Fruit fly (Drosophila melanogaster) whole organism, prepupa: ENCODE data around the gene eIF4EHP.

Experiments used
- Blimp-1 ChIP-seq: fragments of 200-800 bp; sonication (Bioruptor generic); optimal IDR thresholded peaks from 3 replicates; lab custom pipeline; 2017; ENCODE audit warnings: missing biosample characterization, missing genetic modification characterization, mild to moderate bottlenecking, moderate library complexity, missing genetic modification reagents
- CG10631 ChIP-seq: fragments of 200-800 bp; sonication (Bioruptor generic); optimal IDR thresholded peaks from 2 replicates; lab custom pipeline; 2016; ENCODE audit warnings: missing biosample characterization, missing genetic modification characterization
- CG10669 ChIP-seq: fragments of 200-800 bp; sonication (Bioruptor generic); optimal IDR thresholded peaks from 3 replicates; lab custom pipeline; 2018; ENCODE audit warnings: missing biosample characterization, mild to moderate bottlenecking, missing genetic modification characterization, moderate library complexity
- CG11762 ChIP-seq: fragments of 200-800 bp; sonication (Bioruptor generic); optimal IDR thresholded peaks from 3 replicates; lab custom pipeline; 2016; ENCODE audit warnings: missing biosample characterization, missing genetic modification characterization; ENCODE audit not compliant: insufficient read depth
- CG15336 ChIP-seq: fragments of 200-800 bp; sonication (Bioruptor generic); IDR thresholded peaks from 2 replicates; pipeline ENCODE4 v1.3.6; 2022; ENCODE audit warnings: missing biosample characterization, missing genetic modification characterization
- CG1621 ChIP-seq: fragments of 200-800 bp; sonication (Bioruptor generic); optimal IDR thresholded peaks from 3 replicates; lab custom pipeline; 2018; ENCODE audit warnings: missing biosample characterization, mild to moderate bottlenecking, missing genetic modification characterization
- CG16779 ChIP-seq: fragments of 200-800 bp; sonication (Bioruptor generic); optimal IDR thresholded peaks from 3 replicates; lab custom pipeline; 2017; ENCODE audit warnings: missing biosample characterization, mild to moderate bottlenecking, missing genetic modification characterization
- CG3032 ChIP-seq: fragments of 200-800 bp; optimal IDR thresholded peaks from 2 replicates; lab custom pipeline; 2019; ENCODE audit warnings: missing biosample characterization, mild to moderate bottlenecking, missing genetic modification characterization, moderate library complexity
- CG31627 ChIP-seq: fragments of 200-800 bp; sonication (Bioruptor generic); optimal IDR thresholded peaks from 3 replicates; lab custom pipeline; 2016; ENCODE audit warnings: missing biosample characterization, missing genetic modification characterization
- CG32006 ChIP-seq: fragments of 200-800 bp; sonication (Bioruptor generic); optimal IDR thresholded peaks from 3 replicates; lab custom pipeline; 2017; ENCODE audit warnings: missing biosample characterization, mild to moderate bottlenecking, missing genetic modification characterization
- CG34406 ChIP-seq: fragments of 200-800 bp; sonication (Bioruptor generic); optimal IDR thresholded peaks from 3 replicates; lab custom pipeline; 2016; ENCODE audit warnings: missing biosample characterization, missing genetic modification characterization
- CG3919 ChIP-seq: fragments of 200-800 bp; sonication (Bioruptor generic); optimal IDR thresholded peaks from 3 replicates; lab custom pipeline; 2016; ENCODE audit warnings: missing biosample characterization, missing genetic modification characterization
- CG4318 ChIP-seq: fragments of 200-800 bp; sonication (Bioruptor generic); optimal IDR thresholded peaks from 3 replicates; lab custom pipeline; 2017; ENCODE audit warnings: missing biosample characterization, mild to moderate bottlenecking, missing genetic modification characterization
- CG6276 ChIP-seq: fragments of 200-800 bp; sonication (Bioruptor generic); optimal IDR thresholded peaks from 2 replicates; lab custom pipeline; 2017; ENCODE audit warnings: missing biosample characterization, mild to moderate bottlenecking, missing genetic modification characterization
- CG6792 ChIP-seq: fragments of 200-800 bp; sonication (Bioruptor generic); optimal IDR thresholded peaks from 3 replicates; lab custom pipeline; 2016; ENCODE audit warnings: missing biosample characterization, missing genetic modification characterization
- CG6808 ChIP-seq: fragments of 200-800 bp; sonication (Bioruptor generic); optimal IDR thresholded peaks from 3 replicates; lab custom pipeline; 2017; ENCODE audit warnings: missing biosample characterization, missing genetic modification characterization, mild to moderate bottlenecking, moderate library complexity, missing genetic modification reagents
- CG6854 ChIP-seq: fragments of 200-800 bp; sonication (Bioruptor generic); optimal IDR thresholded peaks from 2 replicates; lab custom pipeline; 2017; ENCODE audit warnings: missing biosample characterization, mild to moderate bottlenecking, missing genetic modification characterization
- CG7368 ChIP-seq: fragments of 200-800 bp; sonication (Bioruptor generic); optimal IDR thresholded peaks from 3 replicates; lab custom pipeline; 2016; ENCODE audit warnings: missing biosample characterization, missing genetic modification characterization
- CG8119 ChIP-seq: fragments of 200-800 bp; sonication (Bioruptor generic); IDR thresholded peaks from 3 replicates; pipeline ENCODE4 v1.3.6; 2022; ENCODE audit warnings: missing biosample characterization, missing genetic modification characterization
- CG8319 ChIP-seq: fragments of 200-800 bp; sonication (Bioruptor generic); optimal IDR thresholded peaks from 3 replicates; lab custom pipeline; 2016; ENCODE audit warnings: missing biosample characterization, missing genetic modification characterization
- CG8632 ChIP-seq: fragments of 200-800 bp; sonication (Bioruptor generic); optimal IDR thresholded peaks from 3 replicates; lab custom pipeline; 2016; ENCODE audit warnings: missing biosample characterization, missing genetic modification characterization
- CG9139 ChIP-seq: fragments of 200-800 bp; sonication (Bioruptor generic); optimal IDR thresholded peaks from 3 replicates; lab custom pipeline; 2017; ENCODE audit warnings: missing biosample characterization, mild to moderate bottlenecking, missing genetic modification characterization
- Eip75B ChIP-seq: fragments of 200-800 bp; sonication (Bioruptor generic); optimal IDR thresholded peaks from 3 replicates; lab custom pipeline; 2016; ENCODE audit warnings: missing biosample characterization, missing genetic modification characterization
- Eip78C ChIP-seq: fragments of 200-800 bp; sonication (Bioruptor generic); peaks from one replicate; lab custom pipeline; 2016; ENCODE audit warnings: missing biosample characterization, missing genetic modification characterization
- Eip93F ChIP-seq: fragments of 200-800 bp; sonication (Bioruptor generic); optimal IDR thresholded peaks from 2 replicates; lab custom pipeline; 2016; ENCODE audit warnings: missing biosample characterization, mild to moderate bottlenecking, missing genetic modification characterization
- Ets96B ChIP-seq: fragments of 200-800 bp; optimal IDR thresholded peaks from 2 replicates; lab custom pipeline; 2019; ENCODE audit warnings: missing biosample characterization, mild to moderate bottlenecking, missing genetic modification characterization, moderate library complexity
- Gug ChIP-seq: fragments of 200-800 bp; sonication (Bioruptor generic); IDR thresholded peaks from 2 replicates; pipeline ENCODE4 v1.3.6; 2022; ENCODE audit warnings: missing biosample characterization, missing genetic modification characterization
- Hr38 ChIP-seq: sonication (Bioruptor generic); optimal IDR thresholded peaks from 2 replicates; lab custom pipeline; 2016; ENCODE audit warnings: missing biosample characterization, missing genetic modification characterization
- Hr39 ChIP-seq: fragments of 200-800 bp; sonication (Bioruptor generic); optimal IDR thresholded peaks from 2 replicates; lab custom pipeline; 2016; ENCODE audit warnings: missing biosample characterization, missing genetic modification characterization
- Hr4 ChIP-seq: fragments of 200-800 bp; sonication (Bioruptor generic); optimal IDR thresholded peaks from 3 replicates; lab custom pipeline; 2016; ENCODE audit warnings: missing biosample characterization, missing genetic modification characterization
- Lpt ChIP-seq: fragments of 200-800 bp; sonication (Bioruptor generic); optimal IDR thresholded peaks from 3 replicates; lab custom pipeline; 2016; ENCODE audit warnings: missing biosample characterization, missing genetic modification characterization
- Met ChIP-seq: fragments of 200-800 bp; sonication (Bioruptor generic); optimal IDR thresholded peaks from 3 replicates; lab custom pipeline; 2016; ENCODE audit warnings: missing biosample characterization, missing genetic modification characterization
- Sox102F ChIP-seq: fragments of 200-800 bp; sonication (Bioruptor generic); optimal IDR thresholded peaks from 2 replicates; lab custom pipeline; 2016; ENCODE audit warnings: missing biosample characterization, mild to moderate bottlenecking, missing genetic modification characterization
- Sox14 ChIP-seq: fragments of 200-800 bp; sonication (Bioruptor generic); optimal IDR thresholded peaks from 3 replicates; lab custom pipeline; 2016; ENCODE audit warnings: missing biosample characterization, missing genetic modification characterization
- Sox15 ChIP-seq: fragments of 200-800 bp; sonication (Bioruptor generic); optimal IDR thresholded peaks from 3 replicates; lab custom pipeline; 2016; ENCODE audit warnings: missing biosample characterization, missing genetic modification characterization
- achi ChIP-seq: fragments of 200-800 bp; sonication (Bioruptor generic); optimal IDR thresholded peaks from 3 replicates; lab custom pipeline; 2016; ENCODE audit warnings: missing biosample characterization, missing genetic modification characterization
- acj6 ChIP-seq: fragments of 200-800 bp; sonication (Bioruptor generic); optimal IDR thresholded peaks from 3 replicates; lab custom pipeline; 2016; ENCODE audit warnings: missing biosample characterization, missing genetic modification characterization
- cyc ChIP-seq: fragments of 200-800 bp; sonication (Bioruptor generic); optimal IDR thresholded peaks from 3 replicates; lab custom pipeline; 2016; ENCODE audit warnings: missing biosample characterization, missing genetic modification characterization
- dac ChIP-seq: fragments of 200-800 bp; sonication (Bioruptor generic); optimal IDR thresholded peaks from 2 replicates; lab custom pipeline; 2017; ENCODE audit warnings: missing biosample characterization, mild to moderate bottlenecking, missing genetic modification characterization
- dsx ChIP-seq: fragments of 200-800 bp; optimal IDR thresholded peaks from 3 replicates; lab custom pipeline; 2019; ENCODE audit warnings: missing biosample characterization, mild to moderate bottlenecking, missing genetic modification characterization, moderate library complexity; ENCODE audit not compliant: poor library complexity, severe bottlenecking
- eg ChIP-seq: fragments of 200-800 bp; sonication (Bioruptor generic); IDR thresholded peaks from 3 replicates; pipeline ENCODE4 v1.3.6; 2022; ENCODE audit warnings: missing biosample characterization, missing genetic modification characterization
- esn ChIP-seq: fragments of 200-800 bp; sonication (Bioruptor generic); optimal IDR thresholded peaks from 2 replicates; lab custom pipeline; 2016; ENCODE audit warnings: missing biosample characterization, mild to moderate bottlenecking, missing genetic modification characterization, moderate library complexity
- fd59A ChIP-seq: fragments of 200-800 bp; sonication (Bioruptor generic); optimal IDR thresholded peaks from 2 replicates; lab custom pipeline; 2017; ENCODE audit warnings: missing biosample characterization, mild to moderate bottlenecking, missing genetic modification characterization, missing genetic modification reagents
- fkh ChIP-seq: fragments of 200-800 bp; sonication (Bioruptor generic); optimal IDR thresholded peaks from 3 replicates; lab custom pipeline; 2017; ENCODE audit warnings: missing biosample characterization, mild to moderate bottlenecking, missing genetic modification characterization, moderate library complexity
- lz ChIP-seq: fragments of 200-800 bp; sonication (Bioruptor generic); optimal IDR thresholded peaks from 3 replicates; lab custom pipeline; 2016; ENCODE audit warnings: missing biosample characterization, missing genetic modification characterization
- net ChIP-seq: fragments of 200-800 bp; sonication (Bioruptor generic); optimal IDR thresholded peaks from 3 replicates; lab custom pipeline; 2016; ENCODE audit warnings: missing biosample characterization, missing genetic modification characterization
- pdm3 ChIP-seq: fragments of 200-800 bp; sonication (Bioruptor generic); optimal IDR thresholded peaks from 3 replicates; lab custom pipeline; 2016; ENCODE audit warnings: missing biosample characterization, missing genetic modification characterization
- spab ChIP-seq: fragments of 200-800 bp; sonication (Bioruptor generic); optimal IDR thresholded peaks from 2 replicates; lab custom pipeline; 2017; ENCODE audit warnings: missing biosample characterization, mild to moderate bottlenecking, missing genetic modification characterization, missing genetic modification reagents
- svp ChIP-seq: fragments of 200-800 bp; sonication (Bioruptor generic); peaks from one replicate; lab custom pipeline; 2016; ENCODE audit warnings: missing biosample characterization, missing genetic modification characterization
- topi ChIP-seq: fragments of 200-800 bp; sonication (Bioruptor generic); optimal IDR thresholded peaks from 3 replicates; lab custom pipeline; 2016; ENCODE audit warnings: missing biosample characterization, missing genetic modification characterization
- vri ChIP-seq: fragments of 200-800 bp; sonication (Bioruptor generic); optimal IDR thresholded peaks from 3 replicates; lab custom pipeline; 2016; ENCODE audit warnings: missing biosample characterization, mild to moderate bottlenecking, missing genetic modification characterization

The eIF4EHP gene

dm6 chr3R:24037538-24038265 lies 71.1 kb downstream of the eIF4EHP start, which contains the start of gene spas:
Gene spas (plus strand): TSS chr3R:24038215.
- TF ChIP-seq Hr38 (no peak), CG11762 (GFP tag; lab: Kevin White, UChicago) (no peak), CG6276 (GFP tag; lab: Kevin White, UChicago) (no peak), Eip78C (peak; percentile 85), esn (GFP tag; lab: Kevin White, UChicago) (peak; percentile 75), Met (GFP tag; lab: Kevin White, UChicago) (peak; percentile 64), topi (GFP tag; lab: Kevin White, UChicago) (peak; percentile 68), CG8632 (GFP tag; lab: Kevin White, UChicago) (peak; percentile 50), CG8319 (GFP tag; lab: Kevin White, UChicago) (peak; percentile 48), achi (GFP tag; lab: Kevin White, UChicago) (peak; percentile 75), Hr4 (peak; percentile 80), CG9139 (no peak), vri (GFP tag; lab: Kevin White, UChicago) (peak; percentile 30), CG16779 (tag; lab: Kevin White, UChicago) (no peak), cyc (GFP tag; lab: Kevin White, UChicago) (peak; percentile 68), acj6 (GFP tag; lab: Kevin White, UChicago) (peak; percentile 71), svp (peak; percentile 92), CG8119 (no peak), CG34406 (GFP tag; lab: Kevin White, UChicago) (peak; percentile 62), Blimp-1 (no peak), Sox102F (peak; percentile 73), pdm3 (GFP tag; lab: Kevin White, UChicago) (peak; percentile 68), dac (GFP tag; lab: Kevin White, UChicago) (peak; percentile 46), Gug (GFP tag; lab: Robert Waterston, UW) (peak; percentile 62), CG31627 (peak; percentile 82), CG7368 (peak; percentile 58), CG3919 (peak; percentile 58), lz (GFP tag; lab: Kevin White, UChicago) (peak; percentile 83), Hr39 (peak; percentile 86), CG6854 (GFP tag; lab: Kevin White, UChicago) (no peak), dsx (GFP tag; lab: Kevin White, UChicago) (peak; percentile 15), CG15336 (GFP tag; lab: Robert Waterston, UW) (peak; percentile 46; the same call in 1 of the 2 replicates), CG4318 (no peak), eg (peak; percentile 78), Eip93F (no peak), fd59A (peak; percentile 41), CG6792 (GFP tag; lab: Kevin White, UChicago) (peak; percentile 50), CG10669 (GFP tag; lab: Kevin White, UChicago) (no peak), Sox15 (GFP tag; lab: Kevin White, UChicago) (peak; percentile 64), Ets96B (tag; lab: Kevin White, UChicago) (peak; percentile 46), net (GFP tag; lab: Kevin White, UChicago) (no peak), Eip75B (GFP tag; lab: Kevin White, UChicago) (peak; percentile 74), fkh (peak; percentile 40), Lpt (GFP tag; lab: Kevin White, UChicago) (peak; percentile 18), CG6808 (peak; percentile 44), CG10631 (GFP tag; lab: Kevin White, UChicago) (peak; percentile 85), spab (no peak), CG32006 (GFP tag; lab: Kevin White, UChicago) (peak; percentile 67), CG3032 (tag; lab: Kevin White, UChicago) (peak; percentile 61), Sox14 (peak; percentile 67), CG1621 (tag; lab: Kevin White, UChicago) (peak; percentile 54)
